Fruit fly (Drosophila melanogaster) whole organism: ENCODE results near the gene Caper.

Source experiments
- CG8478 ChIP-seq: fragments of >200 bp; optimal IDR thresholded peaks from 2 replicates; lab custom pipeline; 2018; ENCODE audit warnings: inconsistent platforms
- Dll ChIP-seq: fragments of >200 bp; optimal IDR thresholded peaks from 2 replicates; lab custom pipeline; 2017
- EcR ChIP-seq, 2 experiments: fragments of >200 bp; optimal IDR thresholded peaks; 2 replicates each; lab custom pipeline; 2017; ENCODE audit warnings: missing biosample characterization in 2 of 2, missing genetic modification characterization in 2 of 2, missing genetic modification reagents in 2 of 2
- pan ChIP-seq: fragments of >200 bp; optimal IDR thresholded peaks from 2 replicates; lab custom pipeline; 2017
- psq ChIP-seq: fragments of >200 bp; optimal IDR thresholded peaks from 2 replicates; lab custom pipeline; 2017
- usp ChIP-seq: fragments of >200 bp; optimal IDR thresholded peaks from 2 replicates; lab custom pipeline; 2017; ENCODE audit warnings: missing biosample characterization, missing genetic modification characterization, mixed read lengths

dm6 chr2L:7037773-7038327, 5.3 kb downstream of the Caper start, which contains the start of gene milt:
- TF ChIP-seq pan (no peak), CG8478 (lab: Kevin White, UChicago) (peak; percentile 27), EcR (GFP tag; optimal IDR thresholded peaks at IDR 0.05; lab: Kevin White, UChicago) (peak in 1 of 2 experiments; percentile 37), psq (lab: Kevin White, UChicago) (no peak), usp (GFP tag; lab: Kevin White, UChicago) (no peak), Dll (lab: Kevin White, UChicago) (no peak)
